Fruit fly (Drosophila melanogaster) whole organism, embryonic: ENCODE data around the gene MtnF.
A peak's percentile ranks its signal among the peaks of the same experiment; 100 is the strongest.

ENCODE experiments used
- Antp ChIP-seq: fragments of 200-800 bp; sonication (Bioruptor generic); optimal IDR thresholded peaks from 3 replicates; lab custom pipeline; 2016; ENCODE audit warnings: missing biosample characterization, missing genetic modification characterization
- Atf-2 ChIP-seq: fragments of 200-800 bp; sonication (Bioruptor generic); optimal IDR thresholded peaks from 2 replicates; lab custom pipeline; 2016; ENCODE audit warnings: missing biosample characterization, missing genetic modification characterization
- B-H1 ChIP-seq: fragments of 200-800 bp; sonication (Bioruptor generic); IDR thresholded peaks from 3 replicates; pipeline ENCODE4 v1.3.6; 2022; ENCODE audit warnings: missing biosample characterization, missing genetic modification characterization
- BEAF-32 ChIP-seq: fragments of 200-800 bp; sonication (Bioruptor generic); optimal IDR thresholded peaks from 3 replicates; lab custom pipeline; 2017; ENCODE audit warnings: missing biosample characterization, missing genetic modification characterization, mild to moderate bottlenecking, moderate library complexity, missing genetic modification reagents
- CG1024 ChIP-seq: fragments of 200-800 bp; sonication (Bioruptor generic); IDR thresholded peaks from 2 replicates; pipeline ENCODE4 v1.3.6; 2022; ENCODE audit warnings: missing biosample characterization, missing genetic modification characterization
- CG10462 ChIP-seq: fragments of 200-800 bp; sonication (Bioruptor generic); optimal IDR thresholded peaks from 2 replicates; lab custom pipeline; 2016; ENCODE audit warnings: missing biosample characterization, missing genetic modification characterization
- CG12744 ChIP-seq: fragments of 200-800 bp; sonication (Bioruptor generic); optimal IDR thresholded peaks from 2 replicates; lab custom pipeline; 2016; ENCODE audit warnings: missing biosample characterization, missing genetic modification characterization
- CG15073 ChIP-seq: fragments of 200-800 bp; sonication (Bioruptor generic); optimal IDR thresholded peaks from 2 replicates; lab custom pipeline; 2016; ENCODE audit warnings: missing biosample characterization, missing genetic modification characterization
- CG1647 ChIP-seq: fragments of 200-800 bp; sonication (Bioruptor generic); optimal IDR thresholded peaks from 3 replicates; lab custom pipeline; 2016; ENCODE audit warnings: missing biosample characterization, missing genetic modification characterization
- CG17359 ChIP-seq: fragments of 200-800 bp; sonication (Bioruptor generic); optimal IDR thresholded peaks from 3 replicates; lab custom pipeline; 2018; ENCODE audit warnings: missing biosample characterization, mild to moderate bottlenecking, missing genetic modification characterization, moderate library complexity
- CG17385 ChIP-seq: fragments of 200-800 bp; sonication (Bioruptor generic); optimal IDR thresholded peaks from 3 replicates; lab custom pipeline; 2018; ENCODE audit warnings: missing biosample characterization, mild to moderate bottlenecking, missing genetic modification characterization
- CG17829 ChIP-seq: fragments of 200-800 bp; optimal IDR thresholded peaks from 2 replicates; lab custom pipeline; 2019; ENCODE audit warnings: missing biosample characterization, mild to moderate bottlenecking, missing genetic modification characterization, moderate library complexity
- CG1832 ChIP-seq: fragments of 200-800 bp; sonication (Bioruptor generic); optimal IDR thresholded peaks from 2 replicates; lab custom pipeline; 2017; ENCODE audit warnings: missing biosample characterization, mild to moderate bottlenecking, missing genetic modification characterization, inconsistent platforms
- CG2678 ChIP-seq: fragments of 200-800 bp; sonication (Bioruptor generic); optimal IDR thresholded peaks from 3 replicates; lab custom pipeline; 2019; ENCODE audit warnings: missing biosample characterization, mild to moderate bottlenecking, missing genetic modification characterization, moderate library complexity
- CG30020 ChIP-seq: fragments of 200-800 bp; optimal IDR thresholded peaks from 2 replicates; lab custom pipeline; 2019; ENCODE audit warnings: missing biosample characterization, mild to moderate bottlenecking, missing genetic modification characterization, moderate library complexity
- CG3163 ChIP-seq: fragments of 200-800 bp; sonication (Bioruptor generic); optimal IDR thresholded peaks from 3 replicates; lab custom pipeline; 2016; ENCODE audit warnings: missing biosample characterization, missing genetic modification characterization
- CG34422 ChIP-seq: fragments of 200-800 bp; sonication (Bioruptor generic); IDR thresholded peaks from 3 replicates; pipeline ENCODE4 v1.3.6; 2022; ENCODE audit warnings: missing biosample characterization, missing genetic modification characterization
- CG8924 ChIP-seq: fragments of 200-800 bp; optimal IDR thresholded peaks from 3 replicates; lab custom pipeline; 2019; ENCODE audit warnings: missing biosample characterization, mild to moderate bottlenecking, missing genetic modification characterization, moderate library complexity
- Chrac-16 ChIP-seq: fragments of 200-800 bp; sonication (Bioruptor generic); optimal IDR thresholded peaks from 3 replicates; lab custom pipeline; 2016; ENCODE audit warnings: missing biosample characterization, missing genetic modification characterization
- Dek ChIP-seq: fragments of 200-800 bp; sonication (Bioruptor generic); optimal IDR thresholded peaks from 3 replicates; lab custom pipeline; 2019; ENCODE audit warnings: missing biosample characterization, mild to moderate bottlenecking, missing genetic modification characterization, moderate library complexity
- Dfd ChIP-seq, 2 experiments: fragments of >200 bp; optimal IDR thresholded peaks; 2 replicates each; lab custom pipeline; 2017; ENCODE audit warnings: missing biosample characterization in 2 of 2, missing genetic modification characterization in 2 of 2
- E2f2 ChIP-seq: fragments of 200-800 bp; sonication (Bioruptor generic); IDR thresholded peaks from 2 replicates; pipeline ENCODE4 v1.3.6; 2022; ENCODE audit warnings: missing biosample characterization, missing genetic modification characterization
- ERR ChIP-seq: fragments of 200-800 bp; sonication (Bioruptor generic); optimal IDR thresholded peaks from 2 replicates; lab custom pipeline; 2016; ENCODE audit warnings: missing biosample characterization, missing genetic modification characterization
- Fer2 ChIP-seq: fragments of 200-800 bp; sonication (Bioruptor generic); optimal IDR thresholded peaks from 2 replicates; lab custom pipeline; 2018; ENCODE audit warnings: missing biosample characterization, mild to moderate bottlenecking, missing genetic modification characterization, moderate library complexity
- GATAe ChIP-seq: fragments of 200-800 bp; sonication (Bioruptor generic); conservative IDR thresholded peaks from 2 replicates; pipeline ENCODE4 v1.3.6; 2022; ENCODE audit warnings: missing biosample characterization, missing genetic modification characterization
- HHEX ChIP-seq: fragments of 200-800 bp; sonication (Bioruptor generic); optimal IDR thresholded peaks from 3 replicates; lab custom pipeline; 2017; ENCODE audit warnings: missing biosample characterization, mild to moderate bottlenecking, missing genetic modification characterization, missing genetic modification reagents
- HLHmδ ChIP-seq: fragments of 200-800 bp; sonication (Bioruptor generic); optimal IDR thresholded peaks from 2 replicates; lab custom pipeline; 2018; ENCODE audit warnings: missing biosample characterization, mild to moderate bottlenecking, missing genetic modification characterization, moderate library complexity
- Hmx ChIP-seq: fragments of 200-800 bp; sonication (Bioruptor generic); optimal IDR thresholded peaks from 2 replicates; lab custom pipeline; 2016; ENCODE audit warnings: missing biosample characterization, missing genetic modification characterization
- MTF-1 ChIP-seq: fragments of 200-800 bp; sonication (Bioruptor generic); optimal IDR thresholded peaks from 2 replicates; lab custom pipeline; 2018; ENCODE audit warnings: missing biosample characterization, mild to moderate bottlenecking, missing genetic modification characterization, borderline replicate concordance
- Mes4 ChIP-seq: fragments of 200-800 bp; sonication (Bioruptor generic); optimal IDR thresholded peaks from 2 replicates; lab custom pipeline; 2016; ENCODE audit warnings: missing biosample characterization, missing genetic modification characterization
- Myb ChIP-seq: fragments of 200-800 bp; sonication (Bioruptor generic); optimal IDR thresholded peaks from 2 replicates; lab custom pipeline; 2016; ENCODE audit warnings: missing biosample characterization, missing genetic modification characterization
- Sox100B ChIP-seq: fragments of 200-800 bp; sonication (Bioruptor generic); optimal IDR thresholded peaks from 3 replicates; lab custom pipeline; 2018; ENCODE audit warnings: missing biosample characterization, mild to moderate bottlenecking, missing genetic modification characterization
- Usf ChIP-seq: fragments of 200-800 bp; sonication (Bioruptor generic); optimal IDR thresholded peaks from 2 replicates; lab custom pipeline; 2017; ENCODE audit warnings: missing genotype, missing biosample characterization, missing genetic modification characterization
- Vsx1 ChIP-seq: fragments of 200-800 bp; sonication (Bioruptor generic); optimal IDR thresholded peaks from 2 replicates; lab custom pipeline; 2017; ENCODE audit warnings: missing biosample characterization, mild to moderate bottlenecking, missing genetic modification characterization, missing genetic modification reagents
- Xrp1 ChIP-seq: fragments of 200-800 bp; sonication (Bioruptor generic); IDR thresholded peaks from 2 replicates; pipeline ENCODE4 v1.3.6; 2022; ENCODE audit warnings: missing biosample characterization, missing genetic modification characterization
- ap ChIP-seq: fragments of 200-800 bp; sonication (Bioruptor generic); IDR thresholded peaks from 2 replicates; pipeline ENCODE4 v1.3.6; 2022; ENCODE audit warnings: missing biosample characterization, missing genetic modification characterization
- ase ChIP-seq: fragments of 200-800 bp; sonication (Bioruptor generic); IDR thresholded peaks from 3 replicates; pipeline ENCODE4 v1.3.6; 2022; ENCODE audit warnings: missing biosample characterization, missing genetic modification characterization
- bbx ChIP-seq: fragments of 200-800 bp; sonication (Bioruptor generic); IDR thresholded peaks from 2 replicates; pipeline ENCODE4 v1.3.6; 2022; ENCODE audit warnings: missing biosample characterization, missing genetic modification characterization; ENCODE audit not compliant: partially characterized antibody
- cato ChIP-seq: fragments of 200-800 bp; sonication (Bioruptor generic); optimal IDR thresholded peaks from 2 replicates; lab custom pipeline; 2016; ENCODE audit warnings: missing biosample characterization, missing genetic modification characterization, borderline replicate concordance
- h ChIP-seq: fragments of >200 bp; optimal IDR thresholded peaks from 2 replicates; lab custom pipeline; 2017
- jigr1 ChIP-seq: fragments of 200-800 bp; sonication (Bioruptor generic); IDR thresholded peaks from 3 replicates; pipeline ENCODE4 v1.3.6; 2022; ENCODE audit warnings: missing biosample characterization, missing genetic modification characterization
- maf-S ChIP-seq: fragments of 200-800 bp; sonication (Bioruptor generic); optimal IDR thresholded peaks from 2 replicates; lab custom pipeline; 2016; ENCODE audit warnings: missing biosample characterization, missing genetic modification characterization
- pb ChIP-seq: fragments of 200-800 bp; sonication (Bioruptor generic); optimal IDR thresholded peaks from 3 replicates; lab custom pipeline; 2016; ENCODE audit warnings: missing biosample characterization, missing genetic modification characterization
- run ChIP-seq: fragments of 200-800 bp; sonication (Bioruptor generic); optimal IDR thresholded peaks from 3 replicates; lab custom pipeline; 2018; ENCODE audit warnings: missing biosample characterization, mild to moderate bottlenecking, missing genetic modification characterization
- sd ChIP-seq: fragments of 200-800 bp; sonication (Bioruptor generic); optimal IDR thresholded peaks from 3 replicates; lab custom pipeline; 2018; ENCODE audit warnings: missing biosample characterization, mild to moderate bottlenecking, missing genetic modification characterization, moderate library complexity
- sob ChIP-seq: fragments of 200-800 bp; sonication (Bioruptor generic); IDR thresholded peaks from 2 replicates; pipeline ENCODE4 v1.3.6; 2022; ENCODE audit warnings: missing biosample characterization, missing genetic modification characterization
- ttk ChIP-seq: fragments of 200-800 bp; sonication (Bioruptor generic); IDR thresholded peaks from 2 replicates; pipeline ENCODE4 v2.1.2; 2022; ENCODE audit warnings: missing biosample characterization, missing genetic modification characterization
- tx ChIP-seq: fragments of 200-800 bp; sonication (Bioruptor generic); optimal IDR thresholded peaks from 2 replicates; lab custom pipeline; 2016; ENCODE audit warnings: missing biosample characterization, missing genetic modification characterization
- unpg ChIP-seq: fragments of 200-800 bp; sonication (Bioruptor generic); optimal IDR thresholded peaks from 3 replicates; lab custom pipeline; 2018; ENCODE audit warnings: missing biosample characterization, mild to moderate bottlenecking, missing genetic modification characterization, moderate library complexity
- zfh1 ChIP-seq: fragments of 200-800 bp; sonication (Bioruptor generic); IDR thresholded peaks from 3 replicates; pipeline ENCODE4 v1.3.6; 2022; ENCODE audit warnings: missing biosample characterization, missing genetic modification characterization

Gene MtnF

dm6 chr3R:24629877-24630808 lies 4.8 kb downstream of the MtnF start, which contains the start of gene Wsck (continued):
- TF ChIP-seq GATAe (no peak), HHEX (GFP tag; lab: Kevin White, UChicago) (no peak), CG10462 (GFP tag; lab: Kevin White, UChicago) (no peak), Sox100B (no peak), CG1024 (GFP tag; lab: Robert Waterston, UW) (no peak), CG34422 (peak; percentile 73; the same call in 2 of the 3 replicates), Hmx (GFP tag; lab: Kevin White, UChicago) (no peak), CG15073 (no peak), E2f2 (GFP tag; lab: Robert Waterston, UW) (peak; percentile 85), CG2678 (tag; lab: Kevin White, UChicago) (no peak), HLHmδ (GFP tag; lab: Kevin White, UChicago) (no peak), ap (GFP tag; lab: Robert Waterston, UW) (no peak), CG17359 (no peak), Myb (GFP tag; lab: Kevin White, UChicago) (no peak), jigr1 (GFP tag; lab: Robert Waterston, UW) (no peak), zfh1 (no peak), sob (GFP tag; lab: Robert Waterston, UW) (no peak), unpg (no peak), Atf-2 (no peak), CG8924 (tag; lab: Kevin White, UChicago) (peak; percentile 30), CG1647 (GFP tag; lab: Kevin White, UChicago) (no peak), CG12744 (GFP tag; lab: Kevin White, UChicago) (no peak), Xrp1 (GFP tag; lab: Robert Waterston, UW) (0 out of 2 replicates have a peak, but pooled peaks have one; percentile 35), run (tag; lab: Kevin White, UChicago) (no peak), Fer2 (tag; lab: Kevin White, UChicago) (no peak), Dfd (GFP tag; optimal IDR thresholded peaks at IDR 0.05; lab: Kevin White, UChicago) (no peak), Chrac-16 (GFP tag; lab: Kevin White, UChicago) (no peak), Vsx1 (GFP tag; lab: Kevin White, UChicago) (no peak), cato (GFP tag; lab: Kevin White, UChicago) (no peak), B-H1 (GFP tag; lab: Robert Waterston, UW) (no peak), tx (GFP tag; lab: Kevin White, UChicago) (no peak), Mes4 (GFP tag; lab: Kevin White, UChicago) (no peak), CG17829 (peak; percentile 21), ERR (GFP tag; lab: Kevin White, UChicago) (no peak), ase (GFP tag; lab: Robert Waterston, UW) (no peak), CG3163 (peak; percentile 4), CG17385 (GFP tag; lab: Kevin White, UChicago) (peak; percentile 91), Dek (tag; lab: Kevin White, UChicago) (no peak), Antp (GFP tag; lab: Kevin White, UChicago) (no peak), pb (GFP tag; lab: Kevin White, UChicago) (no peak), CG1832 (peak; percentile 96), Usf (no peak), BEAF-32 (GFP tag; lab: Kevin White, UChicago) (no peak), maf-S (no peak), CG30020 (no peak), bbx (GFP tag; lab: Robert Waterston, UW) (peak; percentile 34; the same call in 1 of the 2 replicates), ttk (GFP tag; lab: Robert Waterston, UW) (no peak), sd (tag; lab: Kevin White, UChicago) (peak; percentile 31), h (lab: Kevin White, UChicago) (no peak), MTF-1 (GFP tag; lab: Kevin White, UChicago) (no peak)
